Fruit fly (Drosophila melanogaster) whole organism, wandering third instar larva: Measurements from ENCODE around the gene CG43145.

ENCODE experiments used
- Abd-B ChIP-seq: fragments of >200 bp; optimal IDR thresholded peaks from 2 replicates; lab custom pipeline; 2017; ENCODE audit warnings: missing biosample characterization, missing genetic modification characterization
- CrebA ChIP-seq: fragments of 200-800 bp; sonication (Bioruptor generic); optimal IDR thresholded peaks from 2 replicates; lab custom pipeline; 2016; ENCODE audit warnings: missing biosample characterization, mild to moderate bottlenecking, missing genetic modification characterization, borderline replicate concordance
- Hr78 ChIP-seq: fragments of >200 bp; optimal IDR thresholded peaks from 2 replicates; lab custom pipeline; 2017; ENCODE audit warnings: missing biosample characterization, missing genetic modification characterization
- Myc ChIP-seq: fragments of >200 bp; optimal IDR thresholded peaks from 2 replicates; lab custom pipeline; 2017
- N ChIP-seq: fragments of >200 bp; optimal IDR thresholded peaks from 2 replicates; lab custom pipeline; 2018; ENCODE audit warnings: missing biosample characterization, missing external identifiers, missing genetic modification characterization
- br ChIP-seq: fragments of 200-800 bp; sonication (Bioruptor generic); optimal IDR thresholded peaks from 2 replicates; lab custom pipeline; 2016; ENCODE audit warnings: missing biosample characterization, missing genetic modification characterization
- ey ChIP-seq: fragments of 200-800 bp; sonication (Bioruptor generic); optimal IDR thresholded peaks from 2 replicates; lab custom pipeline; 2016; ENCODE audit warnings: missing biosample characterization, missing genetic modification characterization
- h ChIP-seq: fragments of 200-800 bp; sonication (Bioruptor generic); optimal IDR thresholded peaks from 3 replicates; lab custom pipeline; 2016; ENCODE audit warnings: missing biosample characterization, mild to moderate bottlenecking, missing genetic modification characterization
- lola ChIP-seq: fragments of >200 bp; optimal IDR thresholded peaks from 2 replicates; lab custom pipeline; 2017; ENCODE audit warnings: missing biosample characterization, missing genetic modification characterization
- tai ChIP-seq: sonication (Bioruptor generic); optimal IDR thresholded peaks from 2 replicates; lab custom pipeline; 2016; ENCODE audit warnings: missing biosample characterization, missing genetic modification characterization
- usp ChIP-seq: fragments of >200 bp; optimal IDR thresholded peaks from 2 replicates; lab custom pipeline; 2017; ENCODE audit warnings: missing biosample characterization, missing genetic modification characterization

- TF ChIP-seq ey (GFP tag; lab: Kevin White, UChicago), result no peak
- TF ChIP-seq h (GFP tag; lab: Kevin White, UChicago), result no peak
- TF ChIP-seq Abd-B (GFP tag; lab: Kevin White, UChicago), result no peak
- no peak for TF ChIP-seq N (GFP tag; lab: Kevin White, UChicago)
- TF ChIP-seq usp (GFP tag; lab: Kevin White, UChicago), result no peak
- no peak for TF ChIP-seq Hr78 (GFP tag; lab: Kevin White, UChicago)
- TF ChIP-seq tai (GFP tag; lab: Kevin White, UChicago), result no peak
- no peak for TF ChIP-seq Myc (lab: Kevin White, UChicago)
- no peak for TF ChIP-seq lola (GFP tag; lab: Kevin White, UChicago)
- no peak for TF ChIP-seq CrebA (GFP tag; lab: Kevin White, UChicago)
- TF ChIP-seq br (GFP tag; lab: Kevin White, UChicago), result no peak
These were observed 28.8 kb downstream of the CG43145 start, which contains the start of gene CG10019 for dm6 chr2L:3730182-3730975.
